Worm (Caenorhabditis elegans): Measurements from ENCODE around the gene H03A11.2.

DNA sequence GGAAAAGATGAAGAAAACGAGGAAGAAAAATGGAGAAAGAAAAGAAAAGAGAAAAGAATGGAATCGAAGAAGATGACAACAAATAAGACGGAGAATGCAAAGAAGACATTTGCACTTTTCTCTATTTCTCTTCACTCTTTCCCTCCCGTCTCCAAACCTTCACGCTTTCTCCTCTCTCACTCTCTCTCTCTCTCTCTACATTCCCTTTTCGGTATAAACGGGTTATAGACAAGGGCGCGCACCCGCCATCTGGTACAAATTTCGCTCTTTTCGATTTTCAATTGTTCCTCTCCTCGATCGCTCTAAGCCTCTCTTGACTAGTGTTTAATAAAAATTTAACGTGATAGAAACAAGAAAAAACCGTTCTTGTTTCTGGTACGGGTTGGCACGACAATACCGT, 46.3 kb upstream of the H03A11.2 start:
- TF ChIP-seq ztf-11 (tag; optimal IDR thresholded peaks at IDR 0.05) (no peak), unc-62 (GFP tag; optimal IDR thresholded peaks at IDR 0.05) (peak; percentile 80), lsy-2 (tag; optimal IDR thresholded peaks at IDR 0.05) (peak; percentile 59), mab-5 (tag; optimal IDR thresholded peaks at IDR 0.05) (no peak), nhr-12 (tag; optimal IDR thresholded peaks at IDR 0.05) (no peak), ceh-43 (GFP tag; optimal IDR thresholded peaks at IDR 0.05) (no peak)
